Worm (Caenorhabditis elegans): ENCODE data around the gene madd-2.

The madd-2 gene

ce11 chrV:1195995-1196394, 39.3 kb downstream of the madd-2 start, which contains the start of the genes wrb-1 and Y50D4A.4 (continued):
- no peak for TF ChIP-seq zfp-3 (GFP tag; conservative IDR thresholded peaks at IDR 0.05)
- TF ChIP-seq daf-12 (tag; optimal IDR thresholded peaks at IDR 0.05) = no peak
- no peak for TF ChIP-seq dmd-8 (GFP tag; IDR thresholded peaks at IDR 0.05)
- TF ChIP-seq madf-5 (GFP tag; IDR thresholded peaks at IDR 0.05) = no peak
- TF ChIP-seq aha-1 (tag) = no peak
- TF ChIP-seq R02D3.7 (tag; optimal IDR thresholded peaks at IDR 0.05) = no peak
- no peak for TF ChIP-seq egl-43 (GFP tag; IDR thresholded peaks at IDR 0.05)
- no peak for TF ChIP-seq snpc-4 (tag; optimal IDR thresholded peaks at IDR 0.05)
- peak; percentile 53 for TF ChIP-seq dve-1 (tag; optimal IDR thresholded peaks at IDR 0.05; ENCODE audit: insufficient read depth)
- TF ChIP-seq ces-1 (GFP tag; optimal IDR thresholded peaks at IDR 0.05) = no peak
- no peak for TF ChIP-seq nhr-237 (tag; optimal IDR thresholded peaks at IDR 0.05)
- TF ChIP-seq spr-3 (GFP tag; optimal IDR thresholded peaks at IDR 0.05) = no peak
- no peak for TF ChIP-seq F49E8.2 (tag; optimal IDR thresholded peaks at IDR 0.05; ENCODE audit: borderline replicate concordance)
- no peak for TF ChIP-seq saeg-2 (GFP tag; IDR thresholded peaks at IDR 0.05)

- no peak for TF ChIP-seq T20F7.1 (GFP tag; optimal IDR thresholded peaks at IDR 0.05)
- peak in 1 of 2 experiments; percentile 43 for TF ChIP-seq unc-62 (GFP tag; optimal IDR thresholded peaks at IDR 0.05 in 1 of 2)
- no peak for TF ChIP-seq unc-62 (tag; optimal IDR thresholded peaks at IDR 0.05)
- no peak for TF ChIP-seq dmd-8 (GFP tag; IDR thresholded peaks at IDR 0.05)
- peak; percentile 51 for TF ChIP-seq dmd-6 (GFP tag; IDR thresholded peaks at IDR 0.05)
Observed at ce11 chrV:1179279-1179678, 56.0 kb downstream of the madd-2 start, which contains the start of gene F25A2.1. F25A2.1 (plus strand) TSS chrV:1179579.

DNA sequence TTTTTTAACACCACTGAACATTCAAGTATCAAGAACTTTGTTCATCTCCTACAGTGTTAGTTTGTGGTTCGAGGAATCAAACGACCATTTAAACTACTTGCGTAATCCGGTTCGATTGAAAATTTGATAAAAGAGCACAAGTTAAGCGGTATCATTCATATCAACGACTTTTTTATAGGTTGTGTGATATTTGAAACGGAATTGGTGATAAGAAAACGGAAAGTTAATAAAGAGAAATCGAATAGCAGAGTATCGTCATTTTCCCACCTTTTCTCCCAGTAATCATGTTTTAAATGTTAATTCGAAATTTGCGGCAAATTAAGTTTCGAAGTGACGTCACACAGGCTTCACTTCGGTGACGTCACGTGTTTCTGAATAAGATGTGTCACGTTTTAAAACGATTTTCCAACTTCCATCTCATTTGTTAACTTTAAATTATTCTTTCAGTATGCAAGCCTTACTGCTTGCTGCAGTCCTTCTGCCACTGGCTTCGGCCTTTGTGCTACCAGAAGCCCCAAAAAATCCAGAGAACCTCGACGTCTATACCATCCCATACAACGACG, 58.9 kb downstream of the madd-2 start, which contains the start of gene T21H3.1:
Gene T21H3.1, plus strand, starts transcription at position 448 of the 563 bp plus-strand sequence.
- TF ChIP-seq php-3 (GFP tag; IDR thresholded peaks at IDR 0.05) = peak; percentile 62
- peak; percentile 54 for TF ChIP-seq hlh-30 (tag; optimal IDR thresholded peaks at IDR 0.05; ENCODE audit: insufficient read depth)
- TF ChIP-seq mep-1 (tag; optimal IDR thresholded peaks at IDR 0.05) = peak; percentile 13
- no peak for TF ChIP-seq jun-1 (tag; optimal IDR thresholded peaks at IDR 0.05)
- no peak for TF ChIP-seq zfp-3 (GFP tag; conservative IDR thresholded peaks at IDR 0.05)
- no peak for TF ChIP-seq lin-15B (tag; optimal IDR thresholded peaks at IDR 0.05)
- TF ChIP-seq F26F4.8 (GFP tag; conservative IDR thresholded peaks at IDR 0.05) = no peak
- TF ChIP-seq ztf-11 (tag; optimal IDR thresholded peaks at IDR 0.05) = no peak
- peak; percentile 49 for TF ChIP-seq hlh-11 (tag; optimal IDR thresholded peaks at IDR 0.05)
- TF ChIP-seq ceh-28 (tag; optimal IDR thresholded peaks at IDR 0.05) = no peak
- TF ChIP-seq nhr-77 (tag; optimal IDR thresholded peaks at IDR 0.05) = peak; percentile 82
- TF ChIP-seq zip-11 (GFP tag; IDR thresholded peaks at IDR 0.05) = no peak
- no peak for TF ChIP-seq egl-43 (GFP tag; IDR thresholded peaks at IDR 0.05)
- TF ChIP-seq R02D3.7 (tag; optimal IDR thresholded peaks at IDR 0.05) = no peak
- TF ChIP-seq tra-1 (GFP tag; IDR thresholded peaks at IDR 0.05) = no peak
- TF ChIP-seq aha-1 (tag) = peak; percentile 6
- no peak for TF ChIP-seq daf-16 (GFP tag; optimal IDR thresholded peaks at IDR 0.05)
- peak; percentile 48 for TF ChIP-seq daf-16 (tag; optimal IDR thresholded peaks at IDR 0.05)
- no peak for TF ChIP-seq ctbp-1 (GFP tag; IDR thresholded peaks at IDR 0.05)
- TF ChIP-seq daf-12 (tag; optimal IDR thresholded peaks at IDR 0.05) = no peak
- TF ChIP-seq daf-19 (GFP tag; conservative IDR thresholded peaks at IDR 0.05) = no peak
- peak; percentile 95 for TF ChIP-seq pqm-1 (tag; optimal IDR thresholded peaks at IDR 0.05)
- TF ChIP-seq nhr-25 (tag; optimal IDR thresholded peaks at IDR 0.05; ENCODE audit: borderline replicate concordance, insufficient read depth) = no peak
- TF ChIP-seq nhr-6 (tag; optimal IDR thresholded peaks at IDR 0.05) = no peak
- no peak for TF ChIP-seq fkh-10 (GFP tag; optimal IDR thresholded peaks at IDR 0.05)
- TF ChIP-seq nhr-28 (tag; optimal IDR thresholded peaks at IDR 0.05) = peak; percentile 91
- no peak for TF ChIP-seq F37D6.2 (tag; optimal IDR thresholded peaks at IDR 0.05)
- TF ChIP-seq unc-39 (tag; optimal IDR thresholded peaks at IDR 0.05) = no peak
- TF ChIP-seq unc-62 (GFP tag; optimal IDR thresholded peaks at IDR 0.05 in 1 of 2) = no peak
- TF ChIP-seq unc-62 (tag; optimal IDR thresholded peaks at IDR 0.05) = no peak
- no peak for TF ChIP-seq Y48G9A.11 (GFP tag; IDR thresholded peaks at IDR 0.05)
- TF ChIP-seq saeg-2 (GFP tag; IDR thresholded peaks at IDR 0.05) = no peak
- TF ChIP-seq nhr-76 (tag; optimal IDR thresholded peaks at IDR 0.05) = no peak
- no peak for TF ChIP-seq F49E8.2 (tag; optimal IDR thresholded peaks at IDR 0.05; ENCODE audit: borderline replicate concordance)
- TF ChIP-seq mxl-3 (GFP tag; optimal IDR thresholded peaks at IDR 0.05) = no peak
- TF ChIP-seq sdz-12 (GFP tag; optimal IDR thresholded peaks at IDR 0.05) = no peak
- no peak for TF ChIP-seq skn-1 (tag; optimal IDR thresholded peaks at IDR 0.05)
- TF ChIP-seq dpl-1 (GFP tag; optimal IDR thresholded peaks at IDR 0.05) = no peak
- TF ChIP-seq dmd-6 (GFP tag; IDR thresholded peaks at IDR 0.05) = peak; percentile 72
